Worm (Caenorhabditis elegans) whole organism, young adult: Measurements from ENCODE around the gene srt-43.

Source experiments
- C06A6.2 ChIP-seq: fragments of 200-800 bp; sonication (Bioruptor generic); conservative IDR thresholded peaks from 2 replicates; pipeline ENCODE4 v1.3.6; 2022; ENCODE audit warnings: missing genetic modification characterization, missing compliant biosample characterization
- F10E7.11 ChIP-seq: sonication (generic microtip); optimal IDR thresholded peaks from 2 replicates; lab custom pipeline; 2017; ENCODE audit warnings: mild to moderate bottlenecking, missing genetic modification characterization, moderate library complexity, missing compliant biosample characterization
- F33H1.4 ChIP-seq: fragments of 200-800 bp; sonication (Bioruptor generic); IDR thresholded peaks from 2 replicates; pipeline ENCODE4 v1.3.6; 2022; ENCODE audit warnings: missing genetic modification reagents, missing genetic modification characterization, missing compliant biosample characterization
- F49E8.2 ChIP-seq: sonication (generic microtip); optimal IDR thresholded peaks from 3 replicates; lab custom pipeline; 2017; ENCODE audit warnings: missing genetic modification characterization, mild to moderate bottlenecking, missing compliant biosample characterization, antibody characterized with exemption, moderate library complexity; ENCODE audit not compliant: insufficient read depth
- F55B11.4 ChIP-seq: sonication (generic microtip); optimal IDR thresholded peaks from 2 replicates; lab custom pipeline; 2016; ENCODE audit warnings: missing compliant biosample characterization, missing genetic modification characterization, borderline replicate concordance; ENCODE audit not compliant: insufficient read depth
- Y79H2A.3 ChIP-seq: fragments of 200-800 bp; sonication (Bioruptor generic); conservative IDR thresholded peaks from 2 replicates; pipeline ENCODE4 v1.3.6; 2022; ENCODE audit warnings: missing genetic modification reagents, missing genetic modification characterization, missing compliant biosample characterization
- ZK185.1 ChIP-seq: sonication (generic microtip); optimal IDR thresholded peaks from 2 replicates; lab custom pipeline; 2016; ENCODE audit warnings: mild to moderate bottlenecking, missing genetic modification characterization, missing compliant biosample characterization; ENCODE audit not compliant: poor library complexity, severe bottlenecking
- ama-1 ChIP-seq, 3 experiments: fragments of 150-350 bp in 1 of 3; sonication (generic microtip) in 2 of 3; optimal IDR thresholded peaks; 2 replicates each; lab custom pipeline; 2014 to 2018; ENCODE audit warnings: missing biosample characterization in 2 of 3, missing genetic modification characterization in 2 of 3, missing genetic modification reagents in 2 of 3
- attf-5 ChIP-seq: fragments of 200-800 bp; sonication (Bioruptor generic); optimal IDR thresholded peaks from 2 replicates; lab custom pipeline; 2018; ENCODE audit warnings: mild to moderate bottlenecking, missing genetic modification characterization, missing compliant biosample characterization
- cebp-1 ChIP-seq, 2 experiments: fragments of 200-800 bp in 1 of 2; sonication (Bioruptor generic) in 1 of 2; sonication (generic microtip) in 1 of 2; IDR thresholded peaks in 1 of 2; optimal IDR thresholded peaks in 1 of 2; 2 replicates each; pipeline versions ENCODE4 v1.3.6 to Lab custom; 2017 to 2022; ENCODE audit warnings: missing compliant biosample characterization in 2 of 2, missing genetic modification characterization in 2 of 2, mild to moderate bottlenecking in 1 of 2, missing genetic modification reagents in 1 of 2, moderate library complexity in 1 of 2
- ceh-27 ChIP-seq: fragments of 200-800 bp; sonication (Bioruptor generic); optimal IDR thresholded peaks from 2 replicates; lab custom pipeline; 2018; ENCODE audit warnings: mild to moderate bottlenecking, missing genetic modification characterization, moderate library complexity, missing compliant biosample characterization
- ceh-58 ChIP-seq: fragments of 200-800 bp; sonication (Bioruptor generic); IDR thresholded peaks from 2 replicates; pipeline ENCODE4 v1.3.6; 2022; ENCODE audit warnings: missing genetic modification characterization, missing compliant biosample characterization
- ceh-79 ChIP-seq: sonication (generic microtip); optimal IDR thresholded peaks from 2 replicates; lab custom pipeline; 2017; ENCODE audit warnings: mild to moderate bottlenecking, missing genetic modification characterization, missing compliant biosample characterization
- efl-1 ChIP-seq: fragments of 150-350 bp; optimal IDR thresholded peaks from 2 replicates; lab custom pipeline; 2014; ENCODE audit warnings: missing biosample characterization, missing genetic modification reagents, missing genetic modification characterization
- egl-44 ChIP-seq: fragments of 200-800 bp; sonication (Bioruptor generic); IDR thresholded peaks from 2 replicates; pipeline ENCODE4 v1.3.6; 2022; ENCODE audit warnings: missing genetic modification reagents, missing genetic modification characterization, missing compliant biosample characterization
- ets-4 ChIP-seq: fragments of 200-800 bp; sonication (Bioruptor generic); optimal IDR thresholded peaks from 2 replicates; lab custom pipeline; 2018; ENCODE audit warnings: mild to moderate bottlenecking, missing genetic modification characterization, missing compliant biosample characterization
- him-1 ChIP-seq: sonication (generic microtip); optimal IDR thresholded peaks from 2 replicates; lab custom pipeline; 2016; ENCODE audit warnings: missing genotype, missing genetic modification reagents, missing genetic modification characterization, missing compliant biosample characterization
- let-526 ChIP-seq: fragments of 200-800 bp; sonication (Bioruptor generic); IDR thresholded peaks from 2 replicates; pipeline ENCODE4 v1.3.6; 2022; ENCODE audit warnings: missing genetic modification reagents, missing genetic modification characterization, missing compliant biosample characterization
- madf-6 ChIP-seq: fragments of 200-800 bp; sonication (Bioruptor generic); IDR thresholded peaks from 2 replicates; pipeline ENCODE4 v1.3.6; 2022; ENCODE audit warnings: missing genetic modification reagents, missing genetic modification characterization, missing compliant biosample characterization
- madf-8 ChIP-seq: fragments of 200-800 bp; sonication (Bioruptor generic); conservative IDR thresholded peaks from 2 replicates; pipeline ENCODE4 v1.3.6; 2022; ENCODE audit warnings: missing genetic modification reagents, missing genetic modification characterization, missing compliant biosample characterization
- mel-28 ChIP-seq: sonication (generic microtip); optimal IDR thresholded peaks from 2 replicates; lab custom pipeline; 2016; ENCODE audit warnings: borderline replicate concordance, mild to moderate bottlenecking, missing genetic modification characterization, missing compliant biosample characterization
- nfya-2 ChIP-seq: fragments of 200-800 bp; sonication (Bioruptor generic); IDR thresholded peaks from 2 replicates; pipeline ENCODE4 v1.3.6; 2022; ENCODE audit warnings: missing genetic modification reagents, missing genetic modification characterization, missing compliant biosample characterization
- nhr-120 ChIP-seq: fragments of 200-800 bp; sonication (Bioruptor generic); IDR thresholded peaks from 2 replicates; pipeline ENCODE4 v1.3.6; 2022; ENCODE audit warnings: missing genetic modification characterization, missing compliant biosample characterization
- nhr-27 ChIP-seq: fragments of 200-800 bp; sonication (Bioruptor generic); optimal IDR thresholded peaks from 2 replicates; lab custom pipeline; 2018; ENCODE audit warnings: mild to moderate bottlenecking, missing genetic modification characterization, moderate library complexity, missing compliant biosample characterization
- nhr-80 ChIP-seq: sonication (generic microtip); optimal IDR thresholded peaks from 2 replicates; lab custom pipeline; 2016; ENCODE audit warnings: missing genetic modification characterization, missing compliant biosample characterization
- pbrm-1 ChIP-seq: fragments of 200-800 bp; sonication (Bioruptor generic); IDR thresholded peaks from 2 replicates; pipeline ENCODE4 v1.3.6; 2022; ENCODE audit warnings: missing genetic modification reagents, missing genetic modification characterization, missing compliant biosample characterization
- rcor-1 ChIP-seq: fragments of 200-800 bp; sonication (Bioruptor generic); IDR thresholded peaks from 2 replicates; pipeline ENCODE4 v1.3.6; 2022; ENCODE audit warnings: missing genetic modification reagents, missing genetic modification characterization, missing compliant biosample characterization
- repo-1 ChIP-seq: sonication (generic microtip); optimal IDR thresholded peaks from 2 replicates; lab custom pipeline; 2017; ENCODE audit warnings: mild to moderate bottlenecking, missing genetic modification characterization, missing compliant biosample characterization
- snpc-1.3 ChIP-seq: sonication (generic microtip); optimal IDR thresholded peaks from 2 replicates; lab custom pipeline; 2017; ENCODE audit warnings: missing genetic modification characterization, mild to moderate bottlenecking, missing compliant biosample characterization, antibody characterized with exemption, moderate library complexity, missing genotype, missing genetic modification reagents; ENCODE audit not compliant: insufficient read depth
- somi-1 ChIP-seq: fragments of 200-800 bp; sonication (Bioruptor generic); optimal IDR thresholded peaks from 2 replicates; lab custom pipeline; 2018; ENCODE audit warnings: mild to moderate bottlenecking, missing genetic modification characterization, missing compliant biosample characterization
- tbp1 ChIP-seq: fragments of 200-800 bp; sonication (Bioruptor generic); optimal IDR thresholded peaks from 2 replicates; lab custom pipeline; 2018; ENCODE audit warnings: mild to moderate bottlenecking, missing genetic modification characterization, missing compliant biosample characterization
- tlf-1 ChIP-seq: fragments of 200-800 bp; sonication (Bioruptor generic); optimal IDR thresholded peaks from 2 replicates; lab custom pipeline; 2018; ENCODE audit warnings: mild to moderate bottlenecking, missing genetic modification characterization, missing compliant biosample characterization
- unc-130 ChIP-seq: sonication (generic microtip); optimal IDR thresholded peaks from 2 replicates; lab custom pipeline; 2016; ENCODE audit warnings: missing genetic modification reagents, missing genetic modification characterization, missing compliant biosample characterization
- xnd-1 ChIP-seq: sonication (generic microtip); optimal IDR thresholded peaks from 2 replicates; lab custom pipeline; 2016; ENCODE audit warnings: missing genotype, missing genetic modification reagents, missing genetic modification characterization, missing compliant biosample characterization
- ztf-18 ChIP-seq: sonication (generic microtip); optimal IDR thresholded peaks from 2 replicates; lab custom pipeline; 2016; ENCODE audit warnings: missing genotype, mild to moderate bottlenecking, missing genetic modification characterization, missing compliant biosample characterization
- ztf-25 ChIP-seq: fragments of 200-800 bp; sonication (Bioruptor generic); IDR thresholded peaks from 2 replicates; pipeline ENCODE4 v1.3.6; 2022; ENCODE audit warnings: missing genetic modification reagents, missing genetic modification characterization, missing compliant biosample characterization
- ztf-6 ChIP-seq: fragments of 200-800 bp; sonication (Bioruptor generic); IDR thresholded peaks from 2 replicates; pipeline ENCODE4 v1.3.6; 2022; ENCODE audit warnings: missing genetic modification reagents, missing genetic modification characterization, missing compliant biosample characterization

srt-43 gene

ce11 chrV:12752407-12752806 is 16.6 kb upstream of the srt-43 start, which contains the start of gene C15C8.8:
Gene C15C8.8, minus strand, starts transcription at chrV:12752507.
- TF ChIP-seq ceh-27 (GFP tag; lab: Kevin White, UChicago) = no peak
- TF ChIP-seq unc-130 (GFP tag; lab: Kevin White, UChicago) = no peak
- TF ChIP-seq somi-1 (GFP tag; lab: Kevin White, UChicago) = no peak
- no peak for TF ChIP-seq ztf-6 (GFP tag; lab: Robert Waterston, UW)
- TF ChIP-seq snpc-1.3 (tag; lab: Kevin White, UChicago) = no peak
- TF ChIP-seq ZK185.1 (tag; lab: Kevin White, UChicago) = no peak
- TF ChIP-seq efl-1 = no peak
- no peak for TF ChIP-seq ceh-58
- TF ChIP-seq F33H1.4 (GFP tag; lab: Robert Waterston, UW) = no peak
- TF ChIP-seq mel-28 (tag; lab: Kevin White, UChicago) = no peak
- no peak for TF ChIP-seq nfya-2
- no peak for TF ChIP-seq F55B11.4 (tag; lab: Kevin White, UChicago)

- TF ChIP-seq Y79H2A.3 (GFP tag; lab: Robert Waterston, UW) = no peak
These were observed 14.2 kb upstream of the srt-43 start, which contains the start of gene gpa-13 for ce11 chrV:12754839-12755238. Gene gpa-13, minus strand, starts transcription at chrV:12754939.

DNA sequence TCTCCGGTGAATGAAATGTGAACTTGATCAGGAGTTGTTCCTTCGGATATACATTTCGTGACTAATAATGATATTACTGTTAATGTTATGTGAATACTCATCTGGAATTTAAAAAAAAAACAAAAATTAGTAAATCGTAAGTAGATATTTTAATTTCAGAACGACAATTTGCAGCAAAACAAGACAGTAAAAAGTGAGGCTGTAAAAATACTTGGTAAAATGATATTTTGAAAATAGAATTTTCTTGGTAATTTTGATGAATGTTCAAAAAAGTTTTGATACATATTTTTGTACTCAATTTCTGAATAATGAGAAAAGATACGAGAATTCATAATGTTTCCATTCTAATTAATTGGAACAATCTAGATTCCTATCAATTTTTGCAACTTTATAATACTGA is 9.4 kb upstream of the srt-43 start, which contains the start of gene papl-1:
Gene papl-1 (minus strand): TSS at position 101 of the 400 bp plus-strand sequence.
- no peak for TF ChIP-seq rcor-1 (GFP tag; lab: Robert Waterston, UW)
- TF ChIP-seq F10E7.11 = no peak
- no peak for TF ChIP-seq Y79H2A.3 (GFP tag; lab: Robert Waterston, UW)
- no peak for TF ChIP-seq pbrm-1 (GFP tag; lab: Robert Waterston, UW)
- no peak for TF ChIP-seq tbp1 (GFP tag; lab: Kevin White, UChicago)
- TF ChIP-seq nhr-80 (tag; lab: Kevin White, UChicago) = no peak
- no peak for TF ChIP-seq F49E8.2 (tag; lab: Kevin White, UChicago)

DNA sequence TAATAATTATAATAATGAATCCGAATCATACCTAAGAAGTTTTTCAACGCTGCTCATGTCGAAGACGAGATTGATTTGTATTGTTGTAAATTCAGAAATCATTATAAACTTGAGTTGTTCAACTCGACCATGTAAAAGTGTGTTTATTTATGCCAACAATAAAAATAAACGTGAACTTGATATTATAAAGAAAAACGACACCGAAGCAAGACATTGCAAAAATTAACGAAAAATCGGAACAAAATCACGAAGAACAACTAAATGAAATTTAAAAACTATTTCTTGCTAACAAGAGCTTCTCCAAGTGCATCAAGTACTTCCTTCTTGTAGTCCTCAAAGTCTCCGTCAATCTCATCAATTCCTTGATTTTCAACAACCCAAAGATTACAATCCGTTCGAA is 8.1 kb upstream of the srt-43 start, which contains the start of gene F18E2.15:
Gene F18E2.15 (minus strand): TSS at position 101 of the 400 bp plus-strand sequence.
- no peak for TF ChIP-seq repo-1 (tag; lab: Kevin White, UChicago)
- no peak for TF ChIP-seq tlf-1 (GFP tag; lab: Kevin White, UChicago)
- no peak for TF ChIP-seq ztf-6 (GFP tag; lab: Robert Waterston, UW)
- TF ChIP-seq pbrm-1 (GFP tag; lab: Robert Waterston, UW) = no peak
- TF ChIP-seq madf-8 = no peak
- no peak for TF ChIP-seq him-1 (tag; lab: Kevin White, UChicago)
- no peak for TF ChIP-seq ama-1 (optimal IDR thresholded peaks at IDR 0.05; lab: Kevin White, UChicago)
- no peak for TF ChIP-seq ama-1 (GFP tag; optimal IDR thresholded peaks at IDR 0.05; lab: Kevin White, UChicago)
- no peak for TF ChIP-seq nhr-27 (tag; lab: Kevin White, UChicago)
- TF ChIP-seq ztf-18 (tag; lab: Kevin White, UChicago) = no peak
- no peak for TF ChIP-seq nhr-120 (GFP tag; lab: Robert Waterston, UW)
- TF ChIP-seq attf-5 (GFP tag; lab: Kevin White, UChicago) = no peak

DNA sequence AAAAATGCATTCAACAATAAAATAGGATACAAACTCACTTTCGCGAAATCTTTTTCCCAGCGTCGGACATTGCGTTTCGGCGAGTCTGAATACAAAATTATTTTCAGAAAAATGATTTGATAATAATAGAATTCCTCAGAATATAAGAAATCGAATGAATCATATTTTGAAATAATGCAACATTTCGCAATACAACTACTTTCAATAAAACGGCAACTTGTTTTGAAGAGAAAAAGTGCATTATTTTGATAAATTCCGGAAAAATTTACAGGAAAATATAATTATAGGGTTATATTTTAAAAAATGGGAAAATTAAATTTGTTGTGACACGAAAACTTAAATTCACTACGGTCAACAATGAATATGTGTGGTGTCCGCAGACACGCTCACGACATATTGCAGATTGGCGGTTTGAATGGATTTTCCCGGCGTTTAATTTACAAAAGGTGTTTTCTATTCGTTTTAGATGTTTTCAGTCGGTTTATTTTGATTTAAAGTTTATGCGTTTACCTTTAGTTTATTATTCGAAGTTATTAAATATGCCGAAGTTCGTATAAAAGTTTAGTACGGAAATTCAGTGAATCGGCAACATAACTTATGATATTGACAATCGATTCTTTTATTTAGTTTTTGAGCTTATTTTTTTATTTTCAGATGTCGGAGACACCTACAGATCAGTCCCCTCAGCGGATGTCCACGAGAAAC is 5.6 kb upstream of the srt-43 start, which contains the start of the genes abcf-1 and scc-3:
Gene abcf-1 (minus strand): TSS at position 85 of the 705 bp plus-strand sequence.
Gene scc-3 (plus strand): TSS at position 655 of the 705 bp plus-strand sequence.
- TF ChIP-seq ceh-27 (GFP tag; lab: Kevin White, UChicago) (no peak), madf-6 (peak; percentile 81; the same call in 1 of the 2 replicates), cebp-1 (GFP tag; IDR thresholded peaks at IDR 0.05; lab: Robert Waterston, UW) (no peak), cebp-1 (tag; optimal IDR thresholded peaks at IDR 0.05; lab: Kevin White, UChicago) (peak; percentile 80), C06A6.2 (no peak), ztf-25 (GFP tag; lab: Robert Waterston, UW) (no peak), ets-4 (GFP tag; lab: Kevin White, UChicago) (no peak), F10E7.11 (no peak), snpc-1.3 (tag; lab: Kevin White, UChicago) (peak; percentile 71), egl-44 (GFP tag; lab: Robert Waterston, UW) (no peak), Y79H2A.3 (GFP tag; lab: Robert Waterston, UW) (no peak), xnd-1 (tag; lab: Kevin White, UChicago) (peak; percentile 10), ceh-79 (tag; lab: Kevin White, UChicago) (no peak), him-1 (tag; lab: Kevin White, UChicago) (no peak), let-526 (GFP tag; lab: Robert Waterston, UW) (no peak)
